Fruit fly (Drosophila melanogaster) whole organism, wandering third instar larva: ENCODE data around the gene CG43658.

Source experiments
- CG32264 ChIP-seq: fragments of 200-800 bp; sonication (Bioruptor generic); optimal IDR thresholded peaks from 2 replicates; lab custom pipeline; 2016; ENCODE audit warnings: missing biosample characterization, missing genetic modification characterization
- CG9705 ChIP-seq: fragments of 200-800 bp; sonication (Bioruptor generic); optimal IDR thresholded peaks from 2 replicates; lab custom pipeline; 2018; ENCODE audit warnings: missing biosample characterization, mild to moderate bottlenecking, missing genetic modification characterization
- Dif ChIP-seq: fragments of 200-275, 200-300 bp; sonication (Bioruptor generic); optimal IDR thresholded peaks from 2 replicates; lab custom pipeline; 2018; ENCODE audit warnings: missing biosample characterization, missing genetic modification characterization; ENCODE audit not compliant: partially characterized antibody
- Hnf4 ChIP-seq: fragments of 200-800 bp; sonication (Bioruptor generic); optimal IDR thresholded peaks from 2 replicates; lab custom pipeline; 2016; ENCODE audit warnings: missing biosample characterization, mild to moderate bottlenecking, missing genetic modification characterization
- Hr78 ChIP-seq: fragments of >200 bp; optimal IDR thresholded peaks from 2 replicates; lab custom pipeline; 2017; ENCODE audit warnings: missing biosample characterization, missing genetic modification characterization
- Jra ChIP-seq: sonication (Bioruptor generic); optimal IDR thresholded peaks from 2 replicates; lab custom pipeline; 2016; ENCODE audit warnings: missing biosample characterization, missing genetic modification characterization
- Mio ChIP-seq: sonication (Bioruptor generic); optimal IDR thresholded peaks from 2 replicates; lab custom pipeline; 2016; ENCODE audit warnings: missing biosample characterization, missing genetic modification characterization
- Myc ChIP-seq: fragments of >200 bp; optimal IDR thresholded peaks from 2 replicates; lab custom pipeline; 2017
- Rel ChIP-seq, 2 experiments: fragments of 200-800 bp; sonication (Bioruptor generic) in 1 of 2; optimal IDR thresholded peaks; 2 replicates in 1 of 2; 3 replicates in 1 of 2; lab custom pipeline; 2016 to 2019; ENCODE audit warnings: mild to moderate bottlenecking in 2 of 2, missing biosample characterization in 2 of 2, missing genetic modification characterization in 2 of 2, moderate library complexity in 1 of 2
- foxo ChIP-seq, 2 experiments: fragments of 200-800 bp; sonication (Bioruptor generic); optimal IDR thresholded peaks; 2 replicates in 1 of 2; 3 replicates in 1 of 2; lab custom pipeline; 2016 to 2017; ENCODE audit warnings: missing biosample characterization in 2 of 2, missing genetic modification characterization in 2 of 2
- fru ChIP-seq: fragments of 200-800 bp; sonication (Bioruptor generic); optimal IDR thresholded peaks from 3 replicates; lab custom pipeline; 2016; ENCODE audit warnings: missing biosample characterization, mild to moderate bottlenecking, missing genetic modification characterization
- h ChIP-seq: fragments of 200-800 bp; sonication (Bioruptor generic); optimal IDR thresholded peaks from 3 replicates; lab custom pipeline; 2016; ENCODE audit warnings: missing biosample characterization, mild to moderate bottlenecking, missing genetic modification characterization
- jim ChIP-seq: fragments of 175-275, 200-325 bp; sonication (Bioruptor generic); optimal IDR thresholded peaks from 2 replicates; lab custom pipeline; 2016; ENCODE audit warnings: missing biosample characterization, mild to moderate bottlenecking, missing genetic modification characterization
- tai ChIP-seq: sonication (Bioruptor generic); optimal IDR thresholded peaks from 2 replicates; lab custom pipeline; 2016; ENCODE audit warnings: missing biosample characterization, missing genetic modification characterization

DNA sequence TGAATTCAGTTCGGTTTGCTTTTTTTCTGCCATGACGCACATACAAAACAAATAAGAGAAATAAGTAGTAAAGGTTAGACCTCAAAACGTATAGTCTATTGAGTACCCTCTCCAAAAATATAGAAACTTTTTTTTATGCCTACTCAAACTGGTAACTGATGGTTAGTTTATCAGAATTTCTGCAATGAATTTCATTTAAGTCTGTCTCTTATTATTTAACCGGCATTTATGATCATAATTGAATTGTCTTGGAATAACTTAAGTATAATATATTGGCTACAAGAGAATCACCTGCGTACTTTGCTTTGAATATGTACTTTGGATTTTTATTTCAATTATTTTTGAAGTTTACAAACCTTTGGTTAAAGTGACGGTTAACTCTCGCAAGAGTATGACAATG, 37.4 kb downstream of the CG43658 start:
- no peak for TF ChIP-seq CG32264 (GFP tag; lab: Kevin White, UChicago)
- no peak for TF ChIP-seq tai
- no peak for TF ChIP-seq Hnf4
- TF ChIP-seq CG9705: no peak
- TF ChIP-seq Jra (GFP tag; lab: Kevin White, UChicago): no peak
- no peak for TF ChIP-seq h (GFP tag; lab: Kevin White, UChicago)
- TF ChIP-seq Hr78 (GFP tag; lab: Kevin White, UChicago): no peak
- no peak for TF ChIP-seq Rel (GFP tag; optimal IDR thresholded peaks at IDR 0.05; lab: Kevin White, UChicago)
- TF ChIP-seq Rel (tag; optimal IDR thresholded peaks at IDR 0.05; lab: Kevin White, UChicago): no peak
- no peak for TF ChIP-seq Myc (lab: Kevin White, UChicago)
- no peak for TF ChIP-seq foxo (GFP tag; optimal IDR thresholded peaks at IDR 0.05; lab: Kevin White, UChicago)
- TF ChIP-seq jim (GFP tag; lab: Kevin White, UChicago): no peak
- TF ChIP-seq Dif: no peak
- no peak for TF ChIP-seq Mio (GFP tag; lab: Kevin White, UChicago)
- TF ChIP-seq fru (GFP tag; lab: Kevin White, UChicago): no peak
